Fruit fly (Drosophila melanogaster) whole organism, embryonic: ENCODE results near the gene Ten-m.

Experiments
- Ada2b ChIP-seq: fragments of 200-800 bp; sonication (Bioruptor generic); IDR thresholded peaks from 2 replicates; pipeline ENCODE4 v1.3.6; 2022; ENCODE audit warnings: missing biosample characterization, missing genetic modification characterization
- Antp ChIP-seq: fragments of 200-800 bp; sonication (Bioruptor generic); optimal IDR thresholded peaks from 3 replicates; lab custom pipeline; 2016; ENCODE audit warnings: missing biosample characterization, missing genetic modification characterization
- CG1024 ChIP-seq: fragments of 200-800 bp; sonication (Bioruptor generic); IDR thresholded peaks from 2 replicates; pipeline ENCODE4 v1.3.6; 2022; ENCODE audit warnings: missing biosample characterization, missing genetic modification characterization
- CG10979 ChIP-seq: fragments of 200-800 bp; sonication (Bioruptor generic); optimal IDR thresholded peaks from 2 replicates; lab custom pipeline; 2018; ENCODE audit warnings: missing biosample characterization, mild to moderate bottlenecking, missing genetic modification characterization, moderate library complexity
- CG12659 ChIP-seq: fragments of 200-800 bp; sonication (Bioruptor generic); optimal IDR thresholded peaks from 3 replicates; lab custom pipeline; 2017; ENCODE audit warnings: mild to moderate bottlenecking, missing biosample characterization, missing genetic modification reagents, missing genetic modification characterization
- CG13123 ChIP-seq: fragments of 200-800 bp; sonication (Bioruptor generic); optimal IDR thresholded peaks from 2 replicates; lab custom pipeline; 2016; ENCODE audit warnings: missing biosample characterization, missing genetic modification characterization
- CG13296 ChIP-seq: fragments of 200-800 bp; sonication (Bioruptor generic); optimal IDR thresholded peaks from 3 replicates; lab custom pipeline; 2018; ENCODE audit warnings: missing biosample characterization, mild to moderate bottlenecking, missing genetic modification characterization
- CG13424 ChIP-seq: fragments of 200-800 bp; sonication (Bioruptor generic); optimal IDR thresholded peaks from 2 replicates; lab custom pipeline; 2019; ENCODE audit warnings: missing biosample characterization, mild to moderate bottlenecking, missing genetic modification characterization, moderate library complexity
- CG13624 ChIP-seq: fragments of 200-800 bp; sonication (Bioruptor generic); optimal IDR thresholded peaks from 2 replicates; lab custom pipeline; 2016; ENCODE audit warnings: missing biosample characterization, missing genetic modification characterization
- CG14014 ChIP-seq: fragments of 200-800 bp; sonication (Bioruptor generic); IDR thresholded peaks from 2 replicates; pipeline ENCODE4 v1.3.6; 2022; ENCODE audit warnings: missing biosample characterization, missing genetic modification characterization
- CG14860 ChIP-seq: fragments of 200-800 bp; sonication (Bioruptor generic); IDR thresholded peaks from 3 replicates; pipeline ENCODE4 v1.3.6; 2022; ENCODE audit warnings: missing biosample characterization, missing genetic modification characterization; ENCODE audit not compliant: partially characterized antibody
- CG14965 ChIP-seq: fragments of 200-800 bp; sonication (Bioruptor generic); optimal IDR thresholded peaks from 2 replicates; lab custom pipeline; 2016; ENCODE audit warnings: missing biosample characterization, missing genetic modification characterization, borderline replicate concordance
- CG1603 ChIP-seq: fragments of 200-800 bp; sonication (Bioruptor generic); optimal IDR thresholded peaks from 2 replicates; lab custom pipeline; 2019; ENCODE audit warnings: missing biosample characterization, mild to moderate bottlenecking, missing genetic modification characterization, moderate library complexity
- CG18599 ChIP-seq: fragments of 200-800 bp; sonication (Bioruptor generic); optimal IDR thresholded peaks from 3 replicates; lab custom pipeline; 2017; ENCODE audit warnings: missing biosample characterization, missing genetic modification characterization, mild to moderate bottlenecking, moderate library complexity, missing genetic modification reagents
- CG2116 ChIP-seq: fragments of 200-800 bp; sonication (Bioruptor generic); optimal IDR thresholded peaks from 3 replicates; lab custom pipeline; 2018; ENCODE audit warnings: missing biosample characterization, mild to moderate bottlenecking, missing genetic modification characterization
- CG2202 ChIP-seq: fragments of 200-800 bp; sonication (Bioruptor generic); optimal IDR thresholded peaks from 2 replicates; lab custom pipeline; 2018; ENCODE audit warnings: missing biosample characterization, mild to moderate bottlenecking, missing genetic modification characterization
- CG30403 ChIP-seq: fragments of 200-800 bp; sonication (Bioruptor generic); optimal IDR thresholded peaks from 3 replicates; lab custom pipeline; 2016; ENCODE audit warnings: missing biosample characterization, missing genetic modification characterization
- CG3995 ChIP-seq: fragments of 200-800 bp; sonication (Bioruptor generic); optimal IDR thresholded peaks from 3 replicates; lab custom pipeline; 2016; ENCODE audit warnings: missing biosample characterization, missing genetic modification characterization
- CG42726 ChIP-seq: fragments of 200-800 bp; sonication (Bioruptor generic); IDR thresholded peaks from 2 replicates; pipeline ENCODE4 v1.3.6; 2022; ENCODE audit warnings: missing biosample characterization, missing genetic modification characterization; ENCODE audit not compliant: partially characterized antibody
- CG5245 ChIP-seq: fragments of 200-800 bp; sonication (Bioruptor generic); optimal IDR thresholded peaks from 3 replicates; lab custom pipeline; 2016; ENCODE audit warnings: missing biosample characterization, missing genetic modification characterization
- CG6654 ChIP-seq: fragments of 200-800 bp; sonication (Bioruptor generic); optimal IDR thresholded peaks from 2 replicates; lab custom pipeline; 2017; ENCODE audit warnings: missing biosample characterization, mild to moderate bottlenecking, missing genetic modification characterization
- CG8359 ChIP-seq: fragments of 200-800 bp; sonication (Bioruptor generic); optimal IDR thresholded peaks from 2 replicates; lab custom pipeline; 2017; ENCODE audit warnings: missing biosample characterization, mild to moderate bottlenecking, missing genetic modification characterization, borderline replicate concordance
- CG9215 ChIP-seq: fragments of 200-800 bp; sonication (Bioruptor generic); IDR thresholded peaks from 2 replicates; pipeline ENCODE4 v1.3.6; 2022; ENCODE audit warnings: missing biosample characterization, missing genetic modification characterization
- Dfd ChIP-seq, 2 experiments: fragments of >200 bp; optimal IDR thresholded peaks; 2 replicates each; lab custom pipeline; 2017; ENCODE audit warnings: missing biosample characterization in 2 of 2, missing genetic modification characterization in 2 of 2
- Dll ChIP-seq: fragments of 200-800 bp; sonication (Bioruptor generic); IDR thresholded peaks from 4 replicates; pipeline ENCODE4 v1.3.6; 2022; ENCODE audit warnings: missing biosample characterization, missing genetic modification characterization; ENCODE audit not compliant: partially characterized antibody
- Dref ChIP-seq: fragments of 200-800 bp; sonication (Bioruptor generic); IDR thresholded peaks from 2 replicates; pipeline ENCODE4 v1.3.6; 2022; ENCODE audit warnings: missing biosample characterization, missing genetic modification characterization
- HLHmδ ChIP-seq: fragments of 200-800 bp; sonication (Bioruptor generic); optimal IDR thresholded peaks from 2 replicates; lab custom pipeline; 2018; ENCODE audit warnings: missing biosample characterization, mild to moderate bottlenecking, missing genetic modification characterization, moderate library complexity
- Hr78 ChIP-seq, 2 experiments: fragments of 200-800 bp in 1 of 2; fragments of >200 bp in 1 of 2; sonication (Bioruptor generic) in 1 of 2; optimal IDR thresholded peaks; 2 replicates each; lab custom pipeline; 2017 to 2019; ENCODE audit warnings: missing biosample characterization in 2 of 2, missing genetic modification characterization in 2 of 2, mild to moderate bottlenecking in 1 of 2, moderate library complexity in 1 of 2
- Jarid2 ChIP-seq: fragments of 200-800 bp; sonication (Bioruptor generic); optimal IDR thresholded peaks from 3 replicates; lab custom pipeline; 2017; ENCODE audit warnings: mild to moderate bottlenecking, missing biosample characterization, missing genetic modification reagents, missing genetic modification characterization
- Kr ChIP-seq: fragments of 200-800 bp; sonication (Bioruptor generic); optimal IDR thresholded peaks from 2 replicates; lab custom pipeline; 2017; ENCODE audit warnings: missing biosample characterization, mild to moderate bottlenecking, missing genetic modification characterization
- MESR4 ChIP-seq: fragments of 200-800 bp; sonication (Bioruptor generic); optimal IDR thresholded peaks from 2 replicates; lab custom pipeline; 2018; ENCODE audit warnings: missing biosample characterization, mild to moderate bottlenecking, missing genetic modification characterization, moderate library complexity
- Rfx ChIP-seq: fragments of 200-800 bp; sonication (Bioruptor generic); IDR thresholded peaks from 2 replicates; pipeline ENCODE4 v1.3.6; 2022; ENCODE audit warnings: missing biosample characterization, missing genetic modification characterization
- Xbp1 ChIP-seq: fragments of 200-800 bp; sonication (Bioruptor generic); optimal IDR thresholded peaks from 3 replicates; lab custom pipeline; 2016; ENCODE audit warnings: missing biosample characterization, mild to moderate bottlenecking, missing genetic modification characterization
- bsh ChIP-seq, 2 experiments: fragments of 200-800 bp; sonication (Bioruptor generic); optimal IDR thresholded peaks; 2 replicates each; lab custom pipeline; 2017 to 2018; ENCODE audit warnings: mild to moderate bottlenecking in 2 of 2, missing biosample characterization in 2 of 2, missing genetic modification characterization in 2 of 2, moderate library complexity in 1 of 2
- chinmo ChIP-seq: fragments of 200-800 bp; sonication (Bioruptor generic); IDR thresholded peaks from 4 replicates; pipeline ENCODE4 v1.3.6; 2022; ENCODE audit warnings: missing biosample characterization, missing genetic modification characterization; ENCODE audit not compliant: partially characterized antibody
- eve ChIP-seq, 2 experiments: fragments of >200 bp; optimal IDR thresholded peaks; 2 replicates each; lab custom pipeline; 2017; ENCODE audit warnings: missing biosample characterization in 2 of 2, missing genetic modification characterization in 2 of 2
- gcm2 ChIP-seq: fragments of 200-800 bp; sonication (Bioruptor generic); optimal IDR thresholded peaks from 2 replicates; lab custom pipeline; 2016; ENCODE audit warnings: missing biosample characterization, missing genetic modification characterization
- gem ChIP-seq: fragments of 200-800 bp; sonication (Bioruptor generic); optimal IDR thresholded peaks from 2 replicates; lab custom pipeline; 2019; ENCODE audit warnings: missing biosample characterization, mild to moderate bottlenecking, missing genetic modification characterization, moderate library complexity
- pzg ChIP-seq: fragments of 200-800 bp; sonication (Bioruptor generic); optimal IDR thresholded peaks from 3 replicates; lab custom pipeline; 2018; ENCODE audit warnings: missing biosample characterization, mild to moderate bottlenecking, missing genetic modification characterization, moderate library complexity
- row ChIP-seq: fragments of 200-800 bp; sonication (Bioruptor generic); IDR thresholded peaks from 3 replicates; pipeline ENCODE4 v1.3.6; 2022; ENCODE audit warnings: missing biosample characterization, missing genetic modification characterization
- schlank ChIP-seq: fragments of 200-800 bp; sonication (Bioruptor generic); optimal IDR thresholded peaks from 2 replicates; lab custom pipeline; 2018; ENCODE audit warnings: missing biosample characterization, mild to moderate bottlenecking, missing genetic modification characterization
- sim ChIP-seq: fragments of 200-800 bp; sonication (Bioruptor generic); IDR thresholded peaks from 2 replicates; pipeline ENCODE4 v1.3.6; 2022; ENCODE audit warnings: missing biosample characterization, missing genetic modification characterization
- sima ChIP-seq: fragments of 200-800 bp; sonication (Bioruptor generic); optimal IDR thresholded peaks from 2 replicates; lab custom pipeline; 2016; ENCODE audit warnings: missing biosample characterization, missing genetic modification characterization
- zen ChIP-seq: fragments of 200-800 bp; sonication (Bioruptor generic); optimal IDR thresholded peaks from 3 replicates; lab custom pipeline; 2018; ENCODE audit warnings: missing biosample characterization, mild to moderate bottlenecking, missing genetic modification characterization, moderate library complexity
- zf30C ChIP-seq: fragments of 200-800 bp; sonication (Bioruptor generic); optimal IDR thresholded peaks from 3 replicates; lab custom pipeline; 2018; ENCODE audit warnings: missing biosample characterization, mild to moderate bottlenecking, missing genetic modification characterization

Ten-m gene

DNA sequence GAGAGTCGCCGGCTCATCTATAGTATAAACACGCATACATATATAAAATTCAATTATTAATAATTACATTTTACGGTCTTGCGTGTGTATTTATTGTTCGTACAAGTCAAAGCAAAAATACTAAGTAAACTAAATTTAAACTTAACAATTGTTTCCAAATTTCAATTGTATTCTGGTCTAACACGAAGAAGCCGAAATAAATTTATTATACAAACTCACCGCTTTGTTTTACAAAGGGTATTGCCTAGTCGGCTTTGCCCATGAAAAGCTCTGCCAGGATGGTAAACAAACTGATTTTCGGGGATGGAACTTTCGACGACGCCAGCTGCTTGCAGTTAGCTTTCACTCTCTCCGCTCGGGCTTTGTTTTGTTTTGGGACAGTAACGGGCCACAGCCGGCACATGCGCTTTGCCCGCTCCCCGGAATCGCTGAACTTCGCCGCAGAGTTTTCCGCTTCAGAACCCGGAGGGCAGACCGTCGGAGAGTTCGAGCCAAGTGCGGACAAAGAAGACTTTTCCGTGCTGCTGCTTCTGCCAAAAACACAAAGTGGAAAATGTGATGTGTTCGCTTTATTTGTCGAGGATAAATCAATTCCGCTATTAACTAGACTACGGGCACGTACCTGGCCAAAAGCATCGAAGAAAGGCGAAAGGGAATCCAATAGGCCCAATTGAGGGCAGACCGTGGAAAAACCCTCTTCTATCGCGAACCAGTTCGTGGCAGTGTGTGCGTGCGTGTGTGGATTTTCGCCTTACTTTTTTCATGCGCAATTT, 133.9 kb downstream of the Ten-m start, which contains the start of gene Srpk79D (continued):
- no peak for TF ChIP-seq CG6654
- no peak for TF ChIP-seq Ada2b (GFP tag; lab: Robert Waterston, UW)
- TF ChIP-seq CG13123 = no peak
- no peak for TF ChIP-seq CG2202
- peak; percentile 25 for TF ChIP-seq CG18599
- TF ChIP-seq CG14965 (GFP tag; lab: Kevin White, UChicago) = no peak
- no peak for TF ChIP-seq CG3995 (GFP tag; lab: Kevin White, UChicago)
- TF ChIP-seq CG13296 (GFP tag; lab: Kevin White, UChicago) = no peak
- no peak for TF ChIP-seq Hr78 (GFP tag; optimal IDR thresholded peaks at IDR 0.05; lab: Kevin White, UChicago)
- TF ChIP-seq Dfd (GFP tag; optimal IDR thresholded peaks at IDR 0.05; lab: Kevin White, UChicago) = no peak
- no peak for TF ChIP-seq MESR4
- TF ChIP-seq gem (tag; lab: Kevin White, UChicago) = peak; percentile 5
- TF ChIP-seq schlank = no peak

DNA sequence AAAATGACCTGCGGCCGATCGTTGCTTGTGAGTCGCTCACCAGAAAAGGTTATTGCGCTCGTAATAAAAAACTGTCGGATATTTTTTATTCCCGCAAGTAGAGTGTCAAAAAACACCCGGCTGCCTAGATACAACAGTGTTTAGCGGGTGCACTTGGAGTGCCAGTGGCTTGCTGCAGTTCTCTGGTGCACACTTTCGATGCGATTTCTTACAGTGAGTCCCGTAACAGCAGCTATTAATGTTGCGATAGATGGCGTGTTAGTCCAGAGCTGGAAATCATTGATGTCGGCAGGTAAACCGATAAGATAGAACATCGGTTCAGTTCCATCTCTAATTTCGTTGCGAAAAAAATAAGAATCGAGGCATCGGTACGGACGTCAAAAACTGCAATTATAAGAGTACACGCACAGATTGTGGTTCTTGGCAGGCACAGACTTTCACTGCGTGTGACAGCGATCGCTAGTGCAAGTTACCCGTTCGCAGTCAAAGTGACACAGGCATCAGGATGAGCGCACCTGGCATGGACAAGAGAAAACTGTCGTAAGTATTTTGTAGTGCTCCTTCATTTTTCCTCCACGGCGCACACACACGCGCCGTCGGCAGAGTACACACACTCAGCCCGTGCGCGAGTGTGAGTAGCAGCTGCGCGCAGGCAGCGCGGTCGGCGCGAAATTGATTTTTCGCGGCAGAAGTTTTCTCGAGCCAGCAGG, 140.3 kb downstream of the Ten-m start, which contains the start of gene Csp:
TSS of gene Csp (plus strand) at position 135 of the 710 bp plus-strand sequence.
- TF ChIP-seq Xbp1 (GFP tag; lab: Kevin White, UChicago) (peak; percentile 19), CG13296 (GFP tag; lab: Kevin White, UChicago) (peak; percentile 13), Antp (GFP tag; lab: Kevin White, UChicago) (peak; percentile 21), Dll (peak; percentile 64; the same call in 3 of the 4 replicates), sim (no peak), HLHmδ (GFP tag; lab: Kevin White, UChicago) (peak; percentile 57), CG14860 (GFP tag; lab: Robert Waterston, UW) (peak; percentile 31; the same call in 1 of the 3 replicates), sima (no peak), pzg (GFP tag; lab: Kevin White, UChicago) (peak; percentile 77), gcm2 (GFP tag; lab: Kevin White, UChicago) (no peak), gem (tag; lab: Kevin White, UChicago) (no peak), Rfx (peak; percentile 57; the same call in 1 of the 2 replicates), CG13624 (peak; percentile 5), CG42726 (GFP tag; lab: Robert Waterston, UW) (peak; percentile 26; the same call in 1 of the 2 replicates), CG12659 (GFP tag; lab: Kevin White, UChicago) (peak; percentile 58), CG8359 (GFP tag; lab: Kevin White, UChicago) (peak; percentile 21), row (GFP tag; lab: Robert Waterston, UW) (peak; percentile 73), CG10979 (peak; percentile 22), Kr (GFP tag; lab: Kevin White, UChicago) (peak; percentile 21), Jarid2 (GFP tag; lab: Kevin White, UChicago) (peak; percentile 56), CG9215 (GFP tag; lab: Robert Waterston, UW) (peak; percentile 40; the same call in 1 of the 2 replicates), chinmo (GFP tag; lab: Robert Waterston, UW) (peak; percentile 86; the same call in 3 of the 4 replicates), eve (GFP tag; optimal IDR thresholded peaks at IDR 0.05; lab: Kevin White, UChicago) (no peak), Dref (GFP tag; lab: Robert Waterston, UW) (peak; percentile 77), bsh (GFP tag; optimal IDR thresholded peaks at IDR 0.05; lab: Kevin White, UChicago) (no peak), CG2116 (peak; percentile 78), zen (tag; lab: Kevin White, UChicago) (peak; percentile 48), CG13424 (tag; lab: Kevin White, UChicago) (peak; percentile 22), CG14014 (GFP tag; lab: Robert Waterston, UW) (peak; percentile 46; the same call in 1 of the 2 replicates), zf30C (peak; percentile 91), CG5245 (GFP tag; lab: Kevin White, UChicago) (peak; percentile 32), CG30403 (GFP tag; lab: Kevin White, UChicago) (peak; percentile 12), CG1024 (no peak), CG1603 (tag; lab: Kevin White, UChicago) (peak; percentile 84)
